Worm (Caenorhabditis elegans): ENCODE results near the gene F56B3.6.

ce11 chrIV:778484-778883 is 9.4 kb upstream of the F56B3.6 start, which contains the start of gene ugt-52:
- TF ChIP-seq tbx-2 (tag; optimal IDR thresholded peaks at IDR 0.05) = no peak
- TF ChIP-seq pat-9 (tag; optimal IDR thresholded peaks at IDR 0.05) = no peak
- TF ChIP-seq gmeb-2 (tag; optimal IDR thresholded peaks at IDR 0.05) = no peak
- no peak for TF ChIP-seq pag-3 (tag; optimal IDR thresholded peaks at IDR 0.05; ENCODE audit: borderline replicate concordance)
- TF ChIP-seq nfya-1 (tag; optimal IDR thresholded peaks at IDR 0.05) = no peak
- no peak for TF ChIP-seq sox-4 (tag; optimal IDR thresholded peaks at IDR 0.05)
- no peak for TF ChIP-seq hlh-30 (tag; optimal IDR thresholded peaks at IDR 0.05; ENCODE audit: insufficient read depth)
- TF ChIP-seq syd-9 (tag; optimal IDR thresholded peaks at IDR 0.05) = no peak
- TF ChIP-seq C08G9.2 (tag; optimal IDR thresholded peaks at IDR 0.05) = no peak
- no peak for TF ChIP-seq ceh-6 (GFP tag; optimal IDR thresholded peaks at IDR 0.05)
